Worm (Caenorhabditis elegans) whole organism, early embryonic: ENCODE results near the gene cal-7.

ENCODE experiments used
- B0310.2 ChIP-seq: sonication (generic microtip); optimal IDR thresholded peaks from 2 replicates; lab custom pipeline; 2016; ENCODE audit warnings: mild to moderate bottlenecking, missing genetic modification characterization, missing compliant biosample characterization
- F13C5.2 ChIP-seq: sonication (generic microtip); optimal IDR thresholded peaks from 2 replicates; lab custom pipeline; 2017; ENCODE audit warnings: mild to moderate bottlenecking, missing genetic modification characterization, inconsistent platforms, missing compliant biosample characterization
- aly-1 ChIP-seq: sonication (generic microtip); optimal IDR thresholded peaks from 2 replicates; lab custom pipeline; 2016; ENCODE audit warnings: missing genetic modification characterization, missing compliant biosample characterization
- ama-1 ChIP-seq: fragments of 150-350 bp; optimal IDR thresholded peaks from 2 replicates; lab custom pipeline; 2014
- ceh-13 ChIP-seq: fragments of 200-800 bp; sonication (Bioruptor generic); optimal IDR thresholded peaks from 2 replicates; lab custom pipeline; 2018; ENCODE audit warnings: mild to moderate bottlenecking, missing genetic modification characterization, missing compliant biosample characterization
- ceh-36 ChIP-seq: sonication (generic microtip); optimal IDR thresholded peaks from 2 replicates; lab custom pipeline; 2016; ENCODE audit warnings: missing genetic modification characterization, inconsistent platforms, missing compliant biosample characterization
- ets-7 ChIP-seq: sonication (generic microtip); optimal IDR thresholded peaks from 2 replicates; lab custom pipeline; 2016; ENCODE audit warnings: missing genotype, missing genetic modification characterization, missing compliant biosample characterization
- flt-1 ChIP-seq: fragments of 200-800 bp; sonication (Bioruptor generic); IDR thresholded peaks from 2 replicates; pipeline ENCODE4 v1.3.6; 2022; ENCODE audit warnings: missing genetic modification characterization, missing compliant biosample characterization
- hmbx-1 ChIP-seq: sonication (generic microtip); optimal IDR thresholded peaks from 2 replicates; lab custom pipeline; 2016; ENCODE audit warnings: mild to moderate bottlenecking, missing genetic modification characterization, missing compliant biosample characterization
- hmg-4 ChIP-seq: fragments of 200-800 bp; sonication (Bioruptor generic); optimal IDR thresholded peaks from 2 replicates; lab custom pipeline; 2018; ENCODE audit warnings: mild to moderate bottlenecking, missing genetic modification characterization, missing compliant biosample characterization
- hnd-1 ChIP-seq: sonication (generic microtip); optimal IDR thresholded peaks from 2 replicates; lab custom pipeline; 2016; ENCODE audit warnings: missing genetic modification characterization, missing compliant biosample characterization
- pes-1 ChIP-seq: fragments of 200-800 bp; sonication (Bioruptor generic); IDR thresholded peaks from 2 replicates; pipeline ENCODE4 v1.3.6; 2022; ENCODE audit warnings: missing genetic modification reagents, missing genetic modification characterization, missing compliant biosample characterization
- scrt-1 ChIP-seq: fragments of 200-800 bp; sonication (Bioruptor generic); IDR thresholded peaks from 2 replicates; pipeline ENCODE4 v1.3.6; 2022; ENCODE audit warnings: missing genetic modification characterization, missing compliant biosample characterization
- sea-1 ChIP-seq: fragments of 200-800 bp; sonication (Bioruptor generic); conservative IDR thresholded peaks from 2 replicates; pipeline ENCODE4 v1.3.6; 2022; ENCODE audit warnings: missing genetic modification characterization, missing compliant biosample characterization
- tbx-11 ChIP-seq: fragments of 200-800 bp; sonication (Bioruptor generic); IDR thresholded peaks from 2 replicates; pipeline ENCODE4 v1.3.6; 2022; ENCODE audit warnings: missing genetic modification characterization, missing compliant biosample characterization
- tbx-37 ChIP-seq: fragments of 200-800 bp; sonication (Bioruptor generic); conservative IDR thresholded peaks from 2 replicates; pipeline ENCODE4 v1.3.6; 2022; ENCODE audit warnings: missing genetic modification reagents, missing genetic modification characterization, missing compliant biosample characterization
- tra-4 ChIP-seq: sonication (generic microtip); optimal IDR thresholded peaks from 2 replicates; lab custom pipeline; 2017; ENCODE audit warnings: missing genetic modification characterization, missing compliant biosample characterization

cal-7 gene

DNA sequence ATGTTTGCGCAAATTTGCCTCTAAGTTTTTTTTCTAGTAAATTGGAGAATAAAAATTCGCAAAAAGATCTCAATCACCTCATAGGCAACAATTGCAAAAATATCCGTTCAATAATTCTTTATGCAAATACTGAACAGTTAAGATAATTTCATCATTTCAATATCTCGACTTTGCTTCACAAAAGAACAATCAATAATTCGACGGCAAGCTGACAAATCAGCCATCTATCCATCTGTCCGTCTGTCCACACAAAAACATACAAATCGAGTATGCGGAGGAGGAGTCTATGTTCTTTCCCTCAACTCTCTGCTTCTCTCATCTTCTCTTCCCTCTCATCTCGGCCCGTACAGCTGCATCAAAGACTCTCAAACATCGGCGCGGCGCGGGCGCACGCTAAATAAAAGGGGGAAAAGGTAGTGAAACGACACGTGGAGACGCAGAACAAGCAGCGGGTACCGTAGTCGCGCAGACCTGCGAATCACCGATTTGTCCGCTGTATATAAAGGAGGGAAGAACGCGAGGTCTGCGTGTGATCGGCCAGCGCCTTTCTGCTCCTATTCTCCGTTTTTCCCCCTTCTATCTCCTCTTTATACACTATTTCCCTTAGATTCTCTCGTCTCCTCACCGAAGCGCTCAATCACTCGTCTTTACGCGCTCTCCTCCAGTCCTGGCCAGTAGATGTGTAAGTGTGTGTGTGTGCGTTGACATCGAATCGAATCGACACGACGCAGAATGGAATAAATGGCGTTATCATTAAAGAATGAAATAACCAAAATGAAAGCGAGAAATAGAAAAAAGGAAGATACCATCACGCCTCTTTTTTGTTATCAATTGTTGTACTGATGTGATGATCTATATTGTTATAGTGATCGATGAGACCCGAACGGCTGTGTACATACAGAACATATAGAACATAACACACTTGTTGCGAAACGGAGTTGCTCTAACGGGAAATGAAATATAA is 2.9 kb upstream of the cal-7 start:
- TF ChIP-seq ama-1 (lab: Kevin White, UChicago) (peak; percentile 81), tbx-37 (0 out of 2 replicates have a peak, but pooled peaks have one; percentile 13), B0310.2 (peak; percentile 70), ceh-13 (GFP tag; lab: Kevin White, UChicago) (no peak), hmbx-1 (no peak), hmg-4 (peak; percentile 87), scrt-1 (GFP tag; lab: Robert Waterston, UW) (no peak), ceh-36 (no peak), pes-1 (GFP tag; lab: Robert Waterston, UW) (no peak), hnd-1 (tag; lab: Kevin White, UChicago) (no peak), aly-1 (no peak), F13C5.2 (tag; lab: Kevin White, UChicago) (peak; percentile 46), sea-1 (GFP tag; lab: Robert Waterston, UW) (peak; percentile 49; the same call in 1 of the 2 replicates), ets-7 (peak; percentile 16), tra-4 (tag; lab: Kevin White, UChicago) (no peak), tbx-11 (GFP tag; lab: Robert Waterston, UW) (no peak), flt-1 (GFP tag; lab: Robert Waterston, UW) (peak; percentile 42; the same call in 1 of the 2 replicates)

ce11 chrV:9731852-9732251 is 2.1 kb upstream of the cal-7 start:
- TF ChIP-seq ama-1 (lab: Kevin White, UChicago), result no peak
- TF ChIP-seq ceh-36, result no peak
- TF ChIP-seq ets-7, result no peak
- TF ChIP-seq hnd-1 (tag; lab: Kevin White, UChicago), result no peak
- TF ChIP-seq ceh-13 (GFP tag; lab: Kevin White, UChicago), result no peak
- TF ChIP-seq hmg-4, result no peak
- TF ChIP-seq F13C5.2 (tag; lab: Kevin White, UChicago), result no peak
- no peak for TF ChIP-seq flt-1 (GFP tag; lab: Robert Waterston, UW)
- TF ChIP-seq B0310.2, result no peak
- no peak for TF ChIP-seq aly-1
- TF ChIP-seq hmbx-1, result no peak
- TF ChIP-seq tbx-37, result no peak
- no peak for TF ChIP-seq sea-1 (GFP tag; lab: Robert Waterston, UW)
- no peak for TF ChIP-seq tra-4 (tag; lab: Kevin White, UChicago)
- TF ChIP-seq pes-1 (GFP tag; lab: Robert Waterston, UW), result no peak

DNA sequence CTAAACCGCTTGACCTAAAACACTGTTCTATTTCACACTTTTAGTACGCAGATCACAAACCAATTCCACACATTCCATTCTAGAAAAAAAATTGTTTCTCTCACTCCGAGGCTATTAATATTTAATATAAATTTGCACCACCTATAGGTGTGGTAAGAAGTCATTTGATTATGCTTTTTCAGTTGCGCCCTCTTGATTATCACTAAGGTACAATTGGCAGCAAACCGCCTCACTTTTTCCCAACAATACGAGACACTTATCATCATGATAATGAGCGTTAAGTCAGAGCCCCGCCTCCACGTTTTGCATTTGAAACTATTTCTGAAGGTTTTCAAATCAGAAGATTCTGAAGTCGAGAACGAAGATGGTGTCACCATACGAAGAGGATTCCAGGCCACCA is 3.4 kb downstream of the cal-7 start, which contains the start of gene aqp-4:
Gene aqp-4 (plus strand): TSS at position 270 of the 400 bp plus-strand sequence.
- TF ChIP-seq scrt-1 (GFP tag; lab: Robert Waterston, UW), result no peak
- no peak for TF ChIP-seq ceh-36
- TF ChIP-seq flt-1 (GFP tag; lab: Robert Waterston, UW), result no peak
- TF ChIP-seq B0310.2, result no peak

ce11 chrV:9738077-9738705 is 4.3 kb downstream of the cal-7 start:
- no peak for TF ChIP-seq hmg-4
- no peak for TF ChIP-seq aly-1
- TF ChIP-seq tbx-37, result no peak
- TF ChIP-seq pes-1 (GFP tag; lab: Robert Waterston, UW), result no peak
- no peak for TF ChIP-seq ets-7
- no peak for TF ChIP-seq hnd-1 (tag; lab: Kevin White, UChicago)
- no peak for TF ChIP-seq ceh-13 (GFP tag; lab: Kevin White, UChicago)
- no peak for TF ChIP-seq sea-1 (GFP tag; lab: Robert Waterston, UW)
- no peak for TF ChIP-seq B0310.2
- TF ChIP-seq ceh-36, result no peak
- no peak for TF ChIP-seq scrt-1 (GFP tag; lab: Robert Waterston, UW)
- TF ChIP-seq tbx-11 (GFP tag; lab: Robert Waterston, UW), result no peak
- TF ChIP-seq hmbx-1, result no peak
- no peak for TF ChIP-seq ama-1 (lab: Kevin White, UChicago)
- TF ChIP-seq tra-4 (tag; lab: Kevin White, UChicago), result no peak
- TF ChIP-seq F13C5.2 (tag; lab: Kevin White, UChicago), result no peak
- no peak for TF ChIP-seq flt-1 (GFP tag; lab: Robert Waterston, UW)

DNA sequence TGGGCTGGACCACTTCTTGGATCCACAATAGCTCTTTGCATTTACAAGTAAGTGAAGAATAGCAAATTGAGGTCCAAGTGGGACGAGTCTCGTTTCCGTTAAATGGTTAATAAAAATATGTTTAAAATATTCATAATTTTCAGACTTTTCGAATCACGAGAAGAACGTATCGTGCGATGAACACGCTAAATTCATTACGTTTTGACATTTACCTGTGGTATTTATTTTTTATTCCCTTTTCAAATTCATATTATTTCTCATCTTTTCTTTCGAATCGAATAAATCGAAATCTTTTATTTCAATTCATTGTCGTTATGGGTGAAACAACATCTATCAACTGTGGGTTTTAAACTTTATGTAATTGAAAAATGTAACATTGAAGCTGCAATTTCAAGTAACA is 5.5 kb downstream of the cal-7 start, which contains the start of gene marc-1:
Gene marc-1 (plus strand): TSS at position 301 of the 400 bp plus-strand sequence.
- no peak for TF ChIP-seq pes-1 (GFP tag; lab: Robert Waterston, UW)

DNA sequence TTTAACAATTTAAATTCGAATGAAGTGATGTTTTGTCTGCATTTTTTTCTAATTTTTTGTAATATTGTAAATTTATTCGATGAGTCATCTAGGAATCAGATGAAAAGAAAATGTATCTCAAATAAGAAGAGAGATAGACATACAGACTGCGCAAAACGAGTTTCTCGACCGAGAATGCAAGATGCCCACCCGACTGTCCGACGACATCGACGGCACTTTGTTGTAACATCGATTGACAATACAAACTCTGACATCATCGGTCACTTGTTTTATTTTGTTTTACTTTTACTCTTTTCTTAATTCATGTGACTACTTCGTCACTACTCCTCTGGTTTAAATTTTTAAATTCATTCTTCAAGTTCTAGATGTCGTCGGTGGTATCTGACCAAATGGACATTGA is 7.0 kb downstream of the cal-7 start, which contains the start of gene sta-2:
Gene sta-2 (plus strand): TSS at position 349 of the 400 bp plus-strand sequence.
- TF ChIP-seq ceh-13 (GFP tag; lab: Kevin White, UChicago), result no peak
- TF ChIP-seq ceh-36, result no peak
- no peak for TF ChIP-seq hnd-1 (tag; lab: Kevin White, UChicago)
- no peak for TF ChIP-seq hmbx-1
- no peak for TF ChIP-seq tbx-37
- no peak for TF ChIP-seq scrt-1 (GFP tag; lab: Robert Waterston, UW)

DNA sequence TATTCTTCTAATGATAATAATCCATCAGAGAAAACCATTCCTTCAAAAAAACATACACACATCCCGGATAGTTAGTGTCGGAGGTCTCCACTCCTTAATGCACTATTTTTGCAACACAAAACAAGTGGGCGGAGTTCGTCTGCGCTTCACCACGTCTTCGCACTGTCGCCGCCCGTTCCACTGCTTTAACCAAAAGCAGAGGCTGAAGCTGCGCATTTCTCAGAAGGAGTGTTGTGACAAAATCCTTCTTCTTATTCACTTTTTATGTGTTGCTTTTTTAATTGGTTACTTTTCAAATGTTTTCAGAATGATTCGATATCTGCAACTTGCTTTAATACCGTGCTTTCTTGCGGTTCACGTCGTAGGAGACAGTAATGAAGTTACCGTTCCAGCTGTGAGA is 11.0 kb downstream of the cal-7 start, which contains the start of gene F58E6.13:
Gene F58E6.13 (plus strand): TSS at position 301 of the 400 bp plus-strand sequence.
- no peak for TF ChIP-seq pes-1 (GFP tag; lab: Robert Waterston, UW)
- TF ChIP-seq tbx-11 (GFP tag; lab: Robert Waterston, UW), result no peak
- no peak for TF ChIP-seq tbx-37
- TF ChIP-seq ama-1 (lab: Kevin White, UChicago), result no peak
- TF ChIP-seq ceh-13 (GFP tag; lab: Kevin White, UChicago), result no peak
- no peak for TF ChIP-seq F13C5.2 (tag; lab: Kevin White, UChicago)
- TF ChIP-seq tra-4 (tag; lab: Kevin White, UChicago), result no peak
- TF ChIP-seq flt-1 (GFP tag; lab: Robert Waterston, UW), result no peak
- TF ChIP-seq aly-1, result no peak
